Worm (Caenorhabditis elegans) whole organism, L4 larva: Measurements from ENCODE around the gene H04M03.11.

Experiments
- D1046.2 ChIP-seq: fragments of 200-800 bp; sonication (Bioruptor generic); IDR thresholded peaks from 2 replicates; pipeline ENCODE4 v1.3.6; 2022; ENCODE audit warnings: missing genetic modification characterization, missing compliant biosample characterization
- R02D3.7 ChIP-seq: fragments of 150-350 bp; sonication (generic microtip); optimal IDR thresholded peaks from 3 replicates; lab custom pipeline; 2014; ENCODE audit warnings: missing biosample characterization, missing genetic modification characterization
- ceh-82 ChIP-seq: sonication (generic microtip); optimal IDR thresholded peaks from 2 replicates; lab custom pipeline; 2017; ENCODE audit warnings: missing biosample characterization, missing genetic modification characterization
- daf-12 ChIP-seq: fragments of 150-350 bp; optimal IDR thresholded peaks from 2 replicates; lab custom pipeline; 2014; ENCODE audit warnings: missing biosample characterization, missing genetic modification reagents, missing genetic modification characterization
- duxl-1 ChIP-seq: sonication (generic microtip); optimal IDR thresholded peaks from 2 replicates; lab custom pipeline; 2016; ENCODE audit warnings: mild to moderate bottlenecking, missing genetic modification characterization, moderate library complexity, missing compliant biosample characterization; ENCODE audit not compliant: poor library complexity
- egl-27 ChIP-seq: sonication (generic microtip); optimal IDR thresholded peaks from 3 replicates; lab custom pipeline; 2017; ENCODE audit warnings: missing biosample characterization, missing genetic modification reagents, missing genetic modification characterization
- hlh-30 ChIP-seq: sonication (generic microtip); optimal IDR thresholded peaks from 2 replicates; lab custom pipeline; 2017; ENCODE audit warnings: antibody characterized with exemption, mild to moderate bottlenecking, missing genetic modification characterization, missing compliant biosample characterization; ENCODE audit not compliant: insufficient read depth
- jun-1 ChIP-seq: fragments of 150-350 bp; optimal IDR thresholded peaks from 2 replicates; lab custom pipeline; 2014; ENCODE audit warnings: missing biosample characterization, missing genetic modification reagents, missing genetic modification characterization
- lin-38 ChIP-seq: fragments of 200-800 bp; sonication (Bioruptor generic); IDR thresholded peaks from 2 replicates; pipeline ENCODE4 v1.3.6; 2022; ENCODE audit warnings: missing genetic modification reagents, missing genetic modification characterization, missing compliant biosample characterization
- snpc-4 ChIP-seq: fragments of 150-350 bp; optimal IDR thresholded peaks from 2 replicates; lab custom pipeline; 2014; ENCODE audit warnings: missing biosample characterization, missing genetic modification characterization
- unc-62 ChIP-seq, 3 experiments: fragments of 150-350 bp in 1 of 3; sonication (generic microtip); optimal IDR thresholded peaks in 2 of 3; peaks in 1 of 3; 1 replicate in 1 of 3; 2 replicates in 2 of 3; lab custom pipeline; 2014 to 2017; ENCODE audit warnings: missing biosample characterization in 3 of 3, missing genetic modification characterization in 3 of 3, missing genetic modification reagents in 3 of 3, missing genotype in 1 of 3

ce11 chrIV:5879853-5880252 is 4.5 kb downstream of the H04M03.11 start, which contains the start of gene srv-22:
- no peak for TF ChIP-seq hlh-30
- no peak for TF ChIP-seq D1046.2 (GFP tag; lab: Robert Waterston, UW)
- TF ChIP-seq snpc-4 (tag; lab: Kevin White, UChicago) = no peak
- no peak for TF ChIP-seq lin-38 (GFP tag; lab: Robert Waterston, UW)
- no peak for TF ChIP-seq R02D3.7 (tag; lab: Kevin White, UChicago)
- TF ChIP-seq jun-1 = no peak
- TF ChIP-seq daf-12 = no peak
- no peak for TF ChIP-seq egl-27 (tag; lab: Kevin White, UChicago)
- TF ChIP-seq duxl-1 (tag; lab: Kevin White, UChicago) = no peak
- TF ChIP-seq ceh-82 (tag; lab: Kevin White, UChicago) = no peak
- no peak for TF ChIP-seq unc-62 (GFP tag; optimal IDR thresholded peaks at IDR 0.05 in 1 of 2; lab: Kevin White, UChicago)
- no peak for TF ChIP-seq unc-62 (tag; optimal IDR thresholded peaks at IDR 0.05; lab: Kevin White, UChicago)
